Worm (Caenorhabditis elegans) whole organism, L3 larva: ENCODE results near the gene ppk-2.

Source experiments
- R02D3.7 ChIP-seq: fragments of 150-350 bp; optimal IDR thresholded peaks from 2 replicates; lab custom pipeline; 2014; ENCODE audit warnings: missing biosample characterization, missing genetic modification characterization
- aly-2 ChIP-seq: fragments of 150-350 bp; optimal IDR thresholded peaks from 2 replicates; lab custom pipeline; 2014; ENCODE audit warnings: missing biosample characterization, missing genetic modification characterization
- ama-1 ChIP-seq: fragments of 150-350 bp; optimal IDR thresholded peaks from 2 replicates; lab custom pipeline; 2018
- ceh-16 ChIP-seq: sonication (generic microtip); optimal IDR thresholded peaks from 2 replicates; lab custom pipeline; 2017; ENCODE audit warnings: missing biosample characterization, missing genetic modification characterization
- egl-5 ChIP-seq: fragments of 150-350 bp; optimal IDR thresholded peaks from 2 replicates; lab custom pipeline; 2017; ENCODE audit warnings: missing biosample characterization, missing genetic modification reagents, missing genetic modification characterization, inconsistent platforms
- lin-15B ChIP-seq: fragments of 150-350 bp; optimal IDR thresholded peaks from 2 replicates; lab custom pipeline; 2014; ENCODE audit warnings: missing biosample characterization, missing genetic modification characterization
- lin-39 ChIP-seq: fragments of 150-350 bp; optimal IDR thresholded peaks from 2 replicates; lab custom pipeline; 2018; ENCODE audit warnings: missing biosample characterization, missing genetic modification reagents, missing genetic modification characterization
- nhr-11 ChIP-seq: fragments of 150-350 bp; optimal IDR thresholded peaks from 2 replicates; lab custom pipeline; 2014; ENCODE audit warnings: missing biosample characterization, missing genetic modification characterization
- nhr-67 ChIP-seq: fragments of 150-350 bp; optimal IDR thresholded peaks from 2 replicates; lab custom pipeline; 2014; ENCODE audit warnings: missing biosample characterization, missing genetic modification characterization
- pha-4 ChIP-seq: fragments of 150-350 bp; optimal IDR thresholded peaks from 2 replicates; lab custom pipeline; 2014; ENCODE audit warnings: missing biosample characterization, missing genetic modification reagents, missing genetic modification characterization
- skn-1 ChIP-seq: fragments of 150-350 bp; optimal IDR thresholded peaks from 2 replicates; lab custom pipeline; 2014; ENCODE audit warnings: missing biosample characterization, missing genetic modification characterization
- tbx-2 ChIP-seq: sonication (generic microtip); optimal IDR thresholded peaks from 2 replicates; lab custom pipeline; 2016; ENCODE audit warnings: mild to moderate bottlenecking, missing genetic modification characterization, missing compliant biosample characterization

DNA sequence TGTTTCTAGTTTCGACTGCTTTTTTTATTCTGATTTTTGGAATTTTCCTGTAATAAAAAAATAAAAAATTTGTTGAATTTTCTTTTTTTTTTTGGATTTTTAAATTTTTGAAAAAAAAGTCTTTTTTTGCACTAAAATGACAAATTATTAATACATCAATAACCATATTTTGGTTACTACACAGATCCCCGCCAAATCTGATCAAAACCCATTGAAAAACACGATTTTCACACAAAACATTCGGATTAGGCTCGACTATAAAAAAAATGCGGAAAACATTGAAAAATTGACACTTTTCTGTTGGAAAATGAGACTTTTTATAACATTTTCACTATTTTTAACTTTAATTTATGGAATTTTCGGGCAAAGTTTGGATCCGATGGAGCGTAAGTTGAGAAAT, 8.2 kb downstream of the ppk-2 start, which contains the start of gene Y48G9A.7:
- TF ChIP-seq skn-1 (no peak), pha-4 (tag; lab: Kevin White, UChicago) (no peak), R02D3.7 (tag; lab: Kevin White, UChicago) (no peak), ceh-16 (no peak), aly-2 (tag; lab: Kevin White, UChicago) (no peak), tbx-2 (tag; lab: Kevin White, UChicago) (no peak), lin-39 (tag; lab: Kevin White, UChicago) (no peak), ama-1 (lab: Kevin White, UChicago) (no peak), lin-15B (tag; lab: Kevin White, UChicago) (no peak), nhr-11 (no peak), egl-5 (tag; lab: Kevin White, UChicago) (no peak), nhr-67 (tag; lab: Kevin White, UChicago) (no peak)
